Fruit fly (Drosophila melanogaster) whole organism, embryonic: ENCODE results near the gene CG45100.

Source experiments
- Atf6 ChIP-seq: fragments of 200-800 bp; sonication (Bioruptor generic); IDR thresholded peaks from 2 replicates; pipeline ENCODE4 v1.3.6; 2022; ENCODE audit warnings: missing biosample characterization, missing genetic modification characterization
- Bdp1 ChIP-seq: fragments of 200-800 bp; sonication (Bioruptor generic); optimal IDR thresholded peaks from 3 replicates; lab custom pipeline; 2016; ENCODE audit warnings: missing biosample characterization, missing genetic modification characterization
- CG10147 ChIP-seq: fragments of 200-800 bp; sonication (Bioruptor generic); optimal IDR thresholded peaks from 2 replicates; lab custom pipeline; 2019; ENCODE audit warnings: missing biosample characterization, mild to moderate bottlenecking, missing genetic modification characterization, moderate library complexity
- CG12219 ChIP-seq: fragments of 200-800 bp; sonication (Bioruptor generic); optimal IDR thresholded peaks from 3 replicates; lab custom pipeline; 2018; ENCODE audit warnings: missing biosample characterization, mild to moderate bottlenecking, missing genetic modification characterization
- CG13775 ChIP-seq: fragments of 200-800 bp; sonication (Bioruptor generic); optimal IDR thresholded peaks from 3 replicates; lab custom pipeline; 2017; ENCODE audit warnings: missing biosample characterization, mild to moderate bottlenecking, missing genetic modification characterization
- CG14667 ChIP-seq: fragments of 200-800 bp; sonication (Bioruptor generic); IDR thresholded peaks from 2 replicates; pipeline ENCODE4 v1.3.6; 2022; ENCODE audit warnings: missing biosample characterization, missing genetic modification characterization
- CG14860 ChIP-seq: fragments of 200-800 bp; sonication (Bioruptor generic); IDR thresholded peaks from 3 replicates; pipeline ENCODE4 v1.3.6; 2022; ENCODE audit warnings: missing biosample characterization, missing genetic modification characterization; ENCODE audit not compliant: partially characterized antibody
- CG17802 ChIP-seq: fragments of 200-800 bp; sonication (Bioruptor generic); optimal IDR thresholded peaks from 2 replicates; lab custom pipeline; 2018; ENCODE audit warnings: missing biosample characterization, mild to moderate bottlenecking, missing genetic modification characterization, moderate library complexity
- CG2889 ChIP-seq: fragments of 200-800 bp; sonication (Bioruptor generic); IDR thresholded peaks from 3 replicates; pipeline ENCODE4 v1.3.6; 2022; ENCODE audit warnings: missing biosample characterization, missing genetic modification characterization
- CG31388 ChIP-seq: fragments of 200-800 bp; sonication (Bioruptor generic); optimal IDR thresholded peaks from 2 replicates; lab custom pipeline; 2016; ENCODE audit warnings: missing biosample characterization, missing genetic modification characterization
- CG4328 ChIP-seq: fragments of 200-800 bp; sonication (Bioruptor generic); optimal IDR thresholded peaks from 3 replicates; lab custom pipeline; 2017; ENCODE audit warnings: missing biosample characterization, missing genetic modification reagents, missing genetic modification characterization
- CG43689 ChIP-seq: fragments of 200-800 bp; sonication (Bioruptor generic); IDR thresholded peaks from 2 replicates; pipeline ENCODE4 v1.3.6; 2022; ENCODE audit warnings: missing biosample characterization, missing genetic modification characterization
- CG5180 ChIP-seq: fragments of 200-800 bp; sonication (Bioruptor generic); optimal IDR thresholded peaks from 3 replicates; lab custom pipeline; 2017; ENCODE audit warnings: missing biosample characterization, missing genetic modification characterization, mild to moderate bottlenecking, moderate library complexity, missing genetic modification reagents
- CG6683 ChIP-seq: fragments of 200-800 bp; sonication (Bioruptor generic); optimal IDR thresholded peaks from 2 replicates; lab custom pipeline; 2017; ENCODE audit warnings: missing biosample characterization, mild to moderate bottlenecking, missing genetic modification characterization, missing genetic modification reagents
- CG6791 ChIP-seq: fragments of 200-800 bp; sonication (Bioruptor generic); IDR thresholded peaks from 3 replicates; pipeline ENCODE4 v1.3.6; 2022; ENCODE audit warnings: missing biosample characterization, missing genetic modification characterization; ENCODE audit not compliant: partially characterized antibody
- CG9437 ChIP-seq: fragments of 200-800 bp; sonication (Bioruptor generic); optimal IDR thresholded peaks from 2 replicates; lab custom pipeline; 2018; ENCODE audit warnings: missing biosample characterization, mild to moderate bottlenecking, missing genetic modification characterization
- CTCF ChIP-seq: fragments of 200-800 bp; sonication (Bioruptor generic); optimal IDR thresholded peaks from 2 replicates; lab custom pipeline; 2017; ENCODE audit warnings: missing biosample characterization, mild to moderate bottlenecking, missing genetic modification characterization, moderate library complexity
- Dfd ChIP-seq, 2 experiments: fragments of >200 bp; optimal IDR thresholded peaks; 2 replicates each; lab custom pipeline; 2017; ENCODE audit warnings: missing biosample characterization in 2 of 2, missing genetic modification characterization in 2 of 2
- H15 ChIP-seq: fragments of 200-800 bp; sonication (Bioruptor generic); IDR thresholded peaks from 3 replicates; pipeline ENCODE4 v1.3.6; 2022; ENCODE audit warnings: missing biosample characterization, missing genetic modification characterization
- HHEX ChIP-seq: fragments of 200-800 bp; sonication (Bioruptor generic); optimal IDR thresholded peaks from 3 replicates; lab custom pipeline; 2017; ENCODE audit warnings: missing biosample characterization, mild to moderate bottlenecking, missing genetic modification characterization, missing genetic modification reagents
- HLH4C ChIP-seq: fragments of 200-800 bp; sonication (Bioruptor generic); IDR thresholded peaks from 3 replicates; pipeline ENCODE4 v1.3.6; 2022; ENCODE audit warnings: missing biosample characterization, missing genetic modification characterization; ENCODE audit not compliant: partially characterized antibody
- MESR4 ChIP-seq: fragments of 200-800 bp; sonication (Bioruptor generic); optimal IDR thresholded peaks from 2 replicates; lab custom pipeline; 2018; ENCODE audit warnings: missing biosample characterization, mild to moderate bottlenecking, missing genetic modification characterization, moderate library complexity
- Mad ChIP-seq: fragments of 200-800 bp; sonication (Bioruptor generic); optimal IDR thresholded peaks from 2 replicates; lab custom pipeline; 2016; ENCODE audit warnings: missing biosample characterization, missing genetic modification characterization
- Nf-YC ChIP-seq: fragments of 200-800 bp; optimal IDR thresholded peaks from 3 replicates; lab custom pipeline; 2019; ENCODE audit warnings: missing biosample characterization, mild to moderate bottlenecking, missing genetic modification characterization, moderate library complexity
- Opbp ChIP-seq: fragments of 200-800 bp; sonication (Bioruptor generic); IDR thresholded peaks from 3 replicates; pipeline ENCODE4 v1.3.6; 2022; ENCODE audit warnings: missing biosample characterization, missing genetic modification characterization; ENCODE audit not compliant: partially characterized antibody
- Optix ChIP-seq: fragments of 200-800 bp; sonication (Bioruptor generic); IDR thresholded peaks from 3 replicates; pipeline ENCODE4 v1.3.6; 2022; ENCODE audit warnings: missing biosample characterization, missing genetic modification characterization
- Ssrp ChIP-seq: fragments of 200-800 bp; sonication (Bioruptor generic); optimal IDR thresholded peaks from 2 replicates; lab custom pipeline; 2018; ENCODE audit warnings: missing biosample characterization, mild to moderate bottlenecking, missing genetic modification characterization, moderate library complexity
- Tbp ChIP-seq: fragments of >200 bp; optimal IDR thresholded peaks from 2 replicates; lab custom pipeline; 2018; ENCODE audit warnings: missing biosample characterization, missing genetic modification characterization
- Xrp1 ChIP-seq: fragments of 200-800 bp; sonication (Bioruptor generic); IDR thresholded peaks from 2 replicates; pipeline ENCODE4 v1.3.6; 2022; ENCODE audit warnings: missing biosample characterization, missing genetic modification characterization
- abd-A ChIP-seq: fragments of 200-800 bp; sonication (Bioruptor generic); optimal IDR thresholded peaks from 3 replicates; lab custom pipeline; 2019; ENCODE audit warnings: missing biosample characterization, mild to moderate bottlenecking, missing genetic modification characterization, moderate library complexity
- amos ChIP-seq: fragments of 200-800 bp; sonication (Bioruptor generic); IDR thresholded peaks from 2 replicates; pipeline ENCODE4 v1.3.6; 2022; ENCODE audit warnings: missing biosample characterization, missing genetic modification characterization; ENCODE audit not compliant: partially characterized antibody
- ase ChIP-seq: fragments of 200-800 bp; sonication (Bioruptor generic); IDR thresholded peaks from 3 replicates; pipeline ENCODE4 v1.3.6; 2022; ENCODE audit warnings: missing biosample characterization, missing genetic modification characterization
- dpn ChIP-seq, 2 experiments: fragments of 200-800 bp; sonication (Bioruptor generic); optimal IDR thresholded peaks; 3 replicates each; lab custom pipeline; 2016; ENCODE audit warnings: missing biosample characterization in 2 of 2, missing genetic modification characterization in 2 of 2
- emc ChIP-seq: fragments of 200-800 bp; sonication (Bioruptor generic); optimal IDR thresholded peaks from 2 replicates; lab custom pipeline; 2016; ENCODE audit warnings: missing biosample characterization, missing genetic modification characterization
- gce ChIP-seq: fragments of 200-800 bp; sonication (Bioruptor generic); IDR thresholded peaks from 3 replicates; pipeline ENCODE4 v1.3.6; 2022; ENCODE audit warnings: missing biosample characterization, missing genetic modification characterization
- gcm2 ChIP-seq: fragments of 200-800 bp; sonication (Bioruptor generic); optimal IDR thresholded peaks from 2 replicates; lab custom pipeline; 2016; ENCODE audit warnings: missing biosample characterization, missing genetic modification characterization
- gfzf ChIP-seq: fragments of 200-800 bp; sonication (Bioruptor generic); optimal IDR thresholded peaks from 2 replicates; lab custom pipeline; 2016; ENCODE audit warnings: missing biosample characterization, mild to moderate bottlenecking, missing genetic modification characterization, moderate library complexity
- maf-S ChIP-seq: fragments of 200-800 bp; sonication (Bioruptor generic); optimal IDR thresholded peaks from 2 replicates; lab custom pipeline; 2016; ENCODE audit warnings: missing biosample characterization, missing genetic modification characterization
- nom ChIP-seq: fragments of 200-800 bp; sonication (Bioruptor generic); optimal IDR thresholded peaks from 2 replicates; lab custom pipeline; 2017; ENCODE audit warnings: missing biosample characterization, missing genetic modification characterization, mild to moderate bottlenecking, moderate library complexity, missing genetic modification reagents
- otp ChIP-seq: fragments of 200-800 bp; sonication (Bioruptor generic); IDR thresholded peaks from 3 replicates; pipeline ENCODE4, ENCODE4 v1.3.6; 2022; ENCODE audit warnings: missing biosample characterization, missing genetic modification characterization
- peb ChIP-seq: fragments of 200-800 bp; sonication (Bioruptor generic); IDR thresholded peaks from 2 replicates; pipeline ENCODE4 v1.3.6; 2022; ENCODE audit warnings: missing biosample characterization, missing genetic modification characterization
- row ChIP-seq: fragments of 200-800 bp; sonication (Bioruptor generic); IDR thresholded peaks from 3 replicates; pipeline ENCODE4 v1.3.6; 2022; ENCODE audit warnings: missing biosample characterization, missing genetic modification characterization
- sob ChIP-seq: fragments of 200-800 bp; sonication (Bioruptor generic); IDR thresholded peaks from 2 replicates; pipeline ENCODE4 v1.3.6; 2022; ENCODE audit warnings: missing biosample characterization, missing genetic modification characterization
- ssp ChIP-seq: fragments of 200-800 bp; sonication (Bioruptor generic); IDR thresholded peaks from 2 replicates; pipeline ENCODE4 v1.3.6; 2022; ENCODE audit warnings: missing biosample characterization, missing genetic modification characterization
- stc ChIP-seq: fragments of 200-800 bp; sonication (Bioruptor generic); IDR thresholded peaks from 2 replicates; pipeline ENCODE4 v1.3.6; 2022; ENCODE audit warnings: missing biosample characterization, missing genetic modification characterization
- sug ChIP-seq: fragments of 200-800 bp; optimal IDR thresholded peaks from 2 replicates; lab custom pipeline; 2019; ENCODE audit warnings: missing biosample characterization, mild to moderate bottlenecking, missing genetic modification characterization, moderate library complexity
- tgo ChIP-seq: fragments of 200-800 bp; sonication (Bioruptor generic); IDR thresholded peaks from 3 replicates; pipeline ENCODE4 v1.3.6; 2022; ENCODE audit warnings: missing biosample characterization, missing genetic modification characterization
- tup ChIP-seq: fragments of 200-800 bp; sonication (Bioruptor generic); optimal IDR thresholded peaks from 2 replicates; lab custom pipeline; 2016; ENCODE audit warnings: missing biosample characterization, mild to moderate bottlenecking, missing genetic modification characterization, moderate library complexity
- vfl ChIP-seq: fragments of 200-800 bp; sonication (Bioruptor generic); optimal IDR thresholded peaks from 2 replicates; lab custom pipeline; 2016; ENCODE audit warnings: missing biosample characterization, missing genetic modification characterization
- zfh2 ChIP-seq: fragments of 200-800 bp; sonication (Bioruptor generic); optimal IDR thresholded peaks from 2 replicates; lab custom pipeline; 2016; ENCODE audit warnings: missing biosample characterization, missing genetic modification characterization

CG45100 gene

DNA sequence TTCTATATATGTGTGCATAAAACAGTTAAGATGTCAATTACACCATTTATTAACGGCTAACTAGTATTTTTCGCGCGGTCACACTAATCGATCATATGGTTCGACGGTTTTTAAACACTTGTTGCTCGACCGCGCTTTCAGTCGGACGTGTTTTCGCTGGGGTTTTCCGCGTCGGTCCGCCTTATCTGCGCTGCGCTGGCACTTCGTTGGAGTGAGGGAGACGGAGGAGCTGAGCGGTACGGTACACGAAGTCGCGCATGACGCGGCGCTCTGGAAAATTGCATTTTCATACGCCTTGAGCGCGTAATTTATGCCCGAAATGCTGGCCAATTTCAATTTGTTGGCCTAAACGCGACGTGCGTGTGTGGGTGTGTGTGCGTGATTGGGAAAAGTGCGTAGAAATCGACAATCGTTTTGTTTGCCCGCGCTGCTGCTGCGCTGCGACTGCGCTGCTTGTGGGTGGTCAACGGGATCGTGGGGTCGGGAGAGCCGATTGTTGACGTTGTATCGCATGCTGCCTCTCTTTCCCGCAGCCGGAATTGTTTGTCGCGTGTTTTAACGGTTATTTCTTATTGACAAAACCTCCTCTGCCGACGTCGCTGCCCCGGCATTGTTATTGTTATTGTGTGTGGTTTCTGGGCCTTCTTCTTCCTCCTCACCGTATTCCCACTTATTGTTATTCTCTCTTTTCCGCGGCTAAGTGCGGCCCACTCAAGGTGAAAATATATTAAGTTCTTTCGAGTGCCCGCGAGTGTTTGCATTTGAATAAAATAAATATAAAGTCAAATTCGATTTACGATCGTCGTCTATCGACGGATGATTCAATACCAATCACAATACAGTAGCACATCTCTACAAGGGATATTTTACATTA, 42.8 kb upstream of the CG45100 start, which contains the start of gene Itpr (continued):
- TF ChIP-seq vfl (GFP tag; lab: Kevin White, UChicago) (no peak), ase (GFP tag; lab: Robert Waterston, UW) (no peak), gfzf (GFP tag; lab: Kevin White, UChicago) (no peak), peb (GFP tag; lab: Robert Waterston, UW) (no peak), otp (GFP tag; lab: Robert Waterston, UW) (peak; percentile 58; the same call in 2 of the 3 replicates), CG14667 (GFP tag; lab: Robert Waterston, UW) (no peak), tup (GFP tag; lab: Kevin White, UChicago) (no peak), CG6791 (GFP tag; lab: Robert Waterston, UW) (no peak), Opbp (GFP tag; lab: Robert Waterston, UW) (peak; percentile 9; the same call in 1 of the 3 replicates), CG17802 (tag; lab: Kevin White, UChicago) (no peak), nom (no peak), CG2889 (GFP tag; lab: Robert Waterston, UW) (no peak), zfh2 (GFP tag; lab: Kevin White, UChicago) (no peak), CG12219 (no peak), CG13775 (no peak), Dfd (GFP tag; optimal IDR thresholded peaks at IDR 0.05; lab: Kevin White, UChicago) (peak in 1 of 2 experiments; percentile 3), Mad (no peak), Bdp1 (GFP tag; lab: Kevin White, UChicago) (no peak), CG5180 (GFP tag; lab: Kevin White, UChicago) (no peak), Optix (GFP tag; lab: Robert Waterston, UW) (no peak), ssp (GFP tag; lab: Robert Waterston, UW) (no peak), HHEX (GFP tag; lab: Kevin White, UChicago) (no peak), H15 (no peak), dpn (GFP tag; optimal IDR thresholded peaks at IDR 0.05; lab: Kevin White, UChicago) (no peak), MESR4 (GFP tag; lab: Kevin White, UChicago) (peak; percentile 41), CG43689 (GFP tag; lab: Robert Waterston, UW) (no peak), CG4328 (GFP tag; lab: Kevin White, UChicago) (no peak), emc (GFP tag; lab: Kevin White, UChicago) (no peak), maf-S (GFP tag; lab: Kevin White, UChicago) (no peak), Atf6 (no peak), sug (tag; lab: Kevin White, UChicago) (peak; percentile 57), CG9437 (no peak), gcm2 (GFP tag; lab: Kevin White, UChicago) (no peak), gce (no peak), Xrp1 (GFP tag; lab: Robert Waterston, UW) (no peak), Nf-YC (tag; lab: Kevin White, UChicago) (no peak), Ssrp (tag; lab: Kevin White, UChicago) (no peak), row (GFP tag; lab: Robert Waterston, UW) (no peak; the same call in 2 of the 3 replicates), CG31388 (GFP tag; lab: Kevin White, UChicago) (no peak), amos (GFP tag; lab: Robert Waterston, UW) (peak; percentile 50; the same call in 1 of the 2 replicates), sob (GFP tag; lab: Robert Waterston, UW) (0 out of 2 replicates have a peak, but pooled peaks have one; percentile 45), CTCF (no peak), tgo (GFP tag; lab: Robert Waterston, UW) (no peak), CG6683 (GFP tag; lab: Kevin White, UChicago) (no peak), stc (0 out of 2 replicates have a peak, but pooled peaks have one; percentile 20), CG14860 (GFP tag; lab: Robert Waterston, UW) (no peak), HLH4C (GFP tag; lab: Robert Waterston, UW) (no peak), abd-A (no peak), CG10147 (no peak), Tbp (GFP tag; lab: Kevin White, UChicago) (no peak)
